Fruit fly (Drosophila melanogaster) whole organism, embryonic: ENCODE data around the gene dnc.

Experiments
- CG11093 ChIP-seq: fragments of 200-800 bp; sonication (Bioruptor generic); IDR thresholded peaks from 3 replicates; pipeline ENCODE4 v1.3.6; 2022; ENCODE audit warnings: missing biosample characterization, missing genetic modification characterization
- CG11695 ChIP-seq: fragments of 200-800 bp; sonication (Bioruptor generic); IDR thresholded peaks from 3 replicates; pipeline ENCODE4 v1.3.6; 2022; ENCODE audit warnings: missing biosample characterization, missing genetic modification characterization
- CG11696 ChIP-seq: fragments of 200-800 bp; sonication (Bioruptor generic); IDR thresholded peaks from 2 replicates; pipeline ENCODE4 v1.3.6; 2022; ENCODE audit warnings: missing biosample characterization, missing genetic modification characterization
- CG12219 ChIP-seq: fragments of 200-800 bp; sonication (Bioruptor generic); optimal IDR thresholded peaks from 3 replicates; lab custom pipeline; 2018; ENCODE audit warnings: missing biosample characterization, mild to moderate bottlenecking, missing genetic modification characterization
- CG12391 ChIP-seq: fragments of 200-800 bp; sonication (Bioruptor generic); optimal IDR thresholded peaks from 3 replicates; lab custom pipeline; 2018; ENCODE audit warnings: missing biosample characterization, mild to moderate bottlenecking, missing genetic modification characterization, moderate library complexity
- CG17612 ChIP-seq: fragments of 200-800 bp; sonication (Bioruptor generic); IDR thresholded peaks from 2 replicates; pipeline ENCODE4 v1.3.6; 2022; ENCODE audit warnings: missing biosample characterization, missing genetic modification characterization
- CG3065 ChIP-seq: fragments of 200-800 bp; sonication (Bioruptor generic); optimal IDR thresholded peaks from 2 replicates; lab custom pipeline; 2016; ENCODE audit warnings: missing biosample characterization, missing genetic modification characterization
- CG31388 ChIP-seq: fragments of 200-800 bp; sonication (Bioruptor generic); optimal IDR thresholded peaks from 2 replicates; lab custom pipeline; 2016; ENCODE audit warnings: missing biosample characterization, missing genetic modification characterization
- CG32772 ChIP-seq: fragments of 200-800 bp; sonication (Bioruptor generic); IDR thresholded peaks from 2 replicates; pipeline ENCODE4 v1.3.6; 2022; ENCODE audit warnings: missing biosample characterization, missing genetic modification characterization
- CG6813 ChIP-seq: fragments of 200-800 bp; sonication (Bioruptor generic); optimal IDR thresholded peaks from 2 replicates; lab custom pipeline; 2017; ENCODE audit warnings: missing biosample characterization, missing genetic modification characterization, mild to moderate bottlenecking, moderate library complexity, missing genetic modification reagents
- CG7271 ChIP-seq: fragments of 200-800 bp; sonication (Bioruptor generic); optimal IDR thresholded peaks from 2 replicates; lab custom pipeline; 2018; ENCODE audit warnings: missing biosample characterization, mild to moderate bottlenecking, missing genetic modification characterization, moderate library complexity
- CG8281 ChIP-seq: fragments of 200-800 bp; sonication (Bioruptor generic); optimal IDR thresholded peaks from 2 replicates; lab custom pipeline; 2018; ENCODE audit warnings: missing biosample characterization, mild to moderate bottlenecking, missing genetic modification characterization, moderate library complexity
- CG8290 ChIP-seq, 3 experiments: fragments of 200-800 bp; sonication (Bioruptor generic); optimal IDR thresholded peaks; 2 replicates each; lab custom pipeline; 2016 to 2019; ENCODE audit warnings: missing biosample characterization in 3 of 3, missing genetic modification characterization in 3 of 3, mild to moderate bottlenecking in 2 of 3, moderate library complexity in 1 of 3
- Dbx ChIP-seq: fragments of 200-800 bp; sonication (Bioruptor generic); IDR thresholded peaks from 3 replicates; pipeline ENCODE4 v1.3.6; 2022; ENCODE audit warnings: missing biosample characterization, missing genetic modification characterization
- Fer2 ChIP-seq: fragments of 200-800 bp; sonication (Bioruptor generic); optimal IDR thresholded peaks from 2 replicates; lab custom pipeline; 2018; ENCODE audit warnings: missing biosample characterization, mild to moderate bottlenecking, missing genetic modification characterization, moderate library complexity
- GATAe ChIP-seq: fragments of 200-800 bp; sonication (Bioruptor generic); conservative IDR thresholded peaks from 2 replicates; pipeline ENCODE4 v1.3.6; 2022; ENCODE audit warnings: missing biosample characterization, missing genetic modification characterization
- HLH3B ChIP-seq: fragments of 200-800 bp; sonication (Bioruptor generic); IDR thresholded peaks from 2 replicates; pipeline ENCODE4 v1.3.6; 2022; ENCODE audit warnings: missing biosample characterization, missing genetic modification characterization
- Hr3 ChIP-seq: fragments of 200-800 bp; sonication (Bioruptor generic); optimal IDR thresholded peaks from 3 replicates; lab custom pipeline; 2016; ENCODE audit warnings: missing biosample characterization, missing genetic modification characterization
- MTF-1 ChIP-seq: fragments of 200-800 bp; sonication (Bioruptor generic); optimal IDR thresholded peaks from 2 replicates; lab custom pipeline; 2018; ENCODE audit warnings: missing biosample characterization, mild to moderate bottlenecking, missing genetic modification characterization, borderline replicate concordance
- Meics ChIP-seq: fragments of 200-800 bp; sonication (Bioruptor generic); optimal IDR thresholded peaks from 2 replicates; lab custom pipeline; 2017; ENCODE audit warnings: missing biosample characterization, mild to moderate bottlenecking, missing genetic modification characterization
- Optix ChIP-seq: fragments of 200-800 bp; sonication (Bioruptor generic); IDR thresholded peaks from 3 replicates; pipeline ENCODE4 v1.3.6; 2022; ENCODE audit warnings: missing biosample characterization, missing genetic modification characterization
- Pdp1 ChIP-seq, 2 experiments: fragments of 200-800 bp; sonication (Bioruptor generic); optimal IDR thresholded peaks; 3 replicates each; lab custom pipeline; 2016; ENCODE audit warnings: missing biosample characterization in 2 of 2, missing genetic modification characterization in 2 of 2, mild to moderate bottlenecking in 1 of 2, moderate library complexity in 1 of 2
- Sox102F ChIP-seq: fragments of 200-800 bp; sonication (Bioruptor generic); optimal IDR thresholded peaks from 2 replicates; lab custom pipeline; 2018; ENCODE audit warnings: missing biosample characterization, mild to moderate bottlenecking, missing genetic modification characterization, moderate library complexity
- Sry-β ChIP-seq: fragments of 200-800 bp; sonication (Bioruptor generic); optimal IDR thresholded peaks from 2 replicates; lab custom pipeline; 2018; ENCODE audit warnings: missing biosample characterization, mild to moderate bottlenecking, missing genetic modification characterization, moderate library complexity
- Sry-δ ChIP-seq: fragments of 200-800 bp; sonication (Bioruptor generic); optimal IDR thresholded peaks from 2 replicates; lab custom pipeline; 2016; ENCODE audit warnings: missing biosample characterization, missing genetic modification characterization
- Usf ChIP-seq: fragments of 200-800 bp; sonication (Bioruptor generic); optimal IDR thresholded peaks from 2 replicates; lab custom pipeline; 2017; ENCODE audit warnings: missing genotype, missing biosample characterization, missing genetic modification characterization
- ac ChIP-seq: fragments of 200-800 bp; sonication (Bioruptor generic); optimal IDR thresholded peaks from 3 replicates; lab custom pipeline; 2017; ENCODE audit warnings: missing biosample characterization, mild to moderate bottlenecking, missing genetic modification characterization
- br ChIP-seq: fragments of >200 bp; optimal IDR thresholded peaks from 2 replicates; lab custom pipeline; 2017
- bsh ChIP-seq, 2 experiments: fragments of 200-800 bp; sonication (Bioruptor generic); optimal IDR thresholded peaks; 2 replicates each; lab custom pipeline; 2017 to 2018; ENCODE audit warnings: mild to moderate bottlenecking in 2 of 2, missing biosample characterization in 2 of 2, missing genetic modification characterization in 2 of 2, moderate library complexity in 1 of 2
- cad ChIP-seq: fragments of >200 bp; optimal IDR thresholded peaks from 2 replicates; lab custom pipeline; 2017; ENCODE audit warnings: missing biosample characterization, missing genetic modification characterization
- cg ChIP-seq: fragments of 200-800 bp; sonication (Bioruptor generic); optimal IDR thresholded peaks from 3 replicates; lab custom pipeline; 2019; ENCODE audit warnings: missing biosample characterization, mild to moderate bottlenecking, missing genetic modification characterization, moderate library complexity
- dysf ChIP-seq: fragments of 200-800 bp; sonication (Bioruptor generic); IDR thresholded peaks from 3 replicates; pipeline ENCODE4 v1.3.6; 2022; ENCODE audit warnings: missing biosample characterization, missing genetic modification characterization
- emc ChIP-seq: fragments of 200-800 bp; sonication (Bioruptor generic); optimal IDR thresholded peaks from 2 replicates; lab custom pipeline; 2016; ENCODE audit warnings: missing biosample characterization, missing genetic modification characterization
- ems ChIP-seq: fragments of 200-800 bp; sonication (Bioruptor generic); optimal IDR thresholded peaks from 3 replicates; lab custom pipeline; 2016; ENCODE audit warnings: missing biosample characterization, missing genetic modification characterization
- gro ChIP-seq: fragments of 200-800 bp; sonication (Bioruptor generic); optimal IDR thresholded peaks from 2 replicates; lab custom pipeline; 2016; ENCODE audit warnings: missing biosample characterization, missing genetic modification characterization
- jing ChIP-seq: fragments of 200-800 bp; sonication (Bioruptor generic); optimal IDR thresholded peaks from 2 replicates; lab custom pipeline; 2018; ENCODE audit warnings: missing biosample characterization, mild to moderate bottlenecking, missing genetic modification characterization
- lov ChIP-seq, 2 experiments: fragments of 200-800 bp in 1 of 2; fragments of >200 bp in 1 of 2; sonication (Bioruptor generic) in 1 of 2; IDR thresholded peaks in 1 of 2; optimal IDR thresholded peaks in 1 of 2; 2 replicates in 1 of 2; 3 replicates in 1 of 2; pipeline versions ENCODE4 v1.3.6 to Lab custom; 2017 to 2022; ENCODE audit warnings: missing biosample characterization in 1 of 2, missing genetic modification characterization in 1 of 2
- pfk ChIP-seq: fragments of 200-800 bp; sonication (Bioruptor generic); optimal IDR thresholded peaks from 2 replicates; lab custom pipeline; 2018; ENCODE audit warnings: missing biosample characterization, mild to moderate bottlenecking, missing genetic modification characterization, moderate library complexity
- prd ChIP-seq, 3 experiments: fragments of >200 bp in 2 of 3; fragments of 200-800 bp in 1 of 3; sonication (Bioruptor generic) in 1 of 3; optimal IDR thresholded peaks in 2 of 3; IDR thresholded peaks in 1 of 3; 2 replicates in 2 of 3; 3 replicates in 1 of 3; pipeline versions ENCODE4 v1.3.6 to Lab custom; 2017 to 2022; ENCODE audit warnings: missing biosample characterization in 1 of 3, missing genetic modification characterization in 1 of 3
- pum ChIP-seq: fragments of 200-800 bp; sonication (Bioruptor generic); optimal IDR thresholded peaks from 2 replicates; lab custom pipeline; 2016; ENCODE audit warnings: missing biosample characterization, missing genetic modification characterization
- sc ChIP-seq, 3 experiments: fragments of >200 bp in 2 of 3; fragments of 200-800 bp in 1 of 3; sonication (Bioruptor generic) in 1 of 3; optimal IDR thresholded peaks; 2 replicates in 2 of 3; 3 replicates in 1 of 3; lab custom pipeline; 2017; ENCODE audit warnings: mild to moderate bottlenecking in 1 of 3, missing biosample characterization in 1 of 3, missing genetic modification characterization in 1 of 3, missing genetic modification reagents in 1 of 3
- scrt ChIP-seq: fragments of 200-800 bp; sonication (Bioruptor generic); optimal IDR thresholded peaks from 2 replicates; lab custom pipeline; 2018; ENCODE audit warnings: missing biosample characterization, mild to moderate bottlenecking, missing genetic modification characterization, moderate library complexity
- slbo ChIP-seq: fragments of 200-800 bp; sonication (Bioruptor generic); IDR thresholded peaks from 2 replicates; pipeline ENCODE4 v1.3.6; 2022; ENCODE audit warnings: missing biosample characterization, missing genetic modification characterization
- slou ChIP-seq: fragments of 200-800 bp; sonication (Bioruptor generic); optimal IDR thresholded peaks from 3 replicates; lab custom pipeline; 2016; ENCODE audit warnings: missing biosample characterization, missing genetic modification characterization
- sob ChIP-seq: fragments of 200-800 bp; sonication (Bioruptor generic); IDR thresholded peaks from 2 replicates; pipeline ENCODE4 v1.3.6; 2022; ENCODE audit warnings: missing biosample characterization, missing genetic modification characterization
- stc ChIP-seq: fragments of 200-800 bp; sonication (Bioruptor generic); IDR thresholded peaks from 2 replicates; pipeline ENCODE4 v1.3.6; 2022; ENCODE audit warnings: missing biosample characterization, missing genetic modification characterization
- tap ChIP-seq: fragments of 200-800 bp; optimal IDR thresholded peaks from 3 replicates; lab custom pipeline; 2019; ENCODE audit warnings: missing biosample characterization, mild to moderate bottlenecking, missing genetic modification characterization, moderate library complexity
- ttk ChIP-seq: fragments of 200-800 bp; sonication (Bioruptor generic); IDR thresholded peaks from 2 replicates; pipeline ENCODE4 v2.1.2; 2022; ENCODE audit warnings: missing biosample characterization, missing genetic modification characterization
- wdn ChIP-seq: fragments of 200-800 bp; sonication (Bioruptor generic); IDR thresholded peaks from 2 replicates; pipeline ENCODE4 v1.3.6; 2022; ENCODE audit warnings: missing biosample characterization, missing genetic modification characterization

dnc gene

dm6 chrX:3310827-3311226 lies 134.6 kb downstream of the dnc start (continued):
- TF ChIP-seq Sry-δ (GFP tag; lab: Kevin White, UChicago) (peak; percentile 31), emc (peak; percentile 40), CG8281 (tag; lab: Kevin White, UChicago) (peak; percentile 55), CG31388 (GFP tag; lab: Kevin White, UChicago) (peak; percentile 9), pfk (GFP tag; lab: Kevin White, UChicago) (no peak), GATAe (GFP tag; lab: Robert Waterston, UW) (no peak), sob (GFP tag; lab: Robert Waterston, UW) (peak; percentile 76), lov (optimal IDR thresholded peaks at IDR 0.05; lab: Kevin White, UChicago) (no peak), lov (GFP tag; IDR thresholded peaks at IDR 0.05; lab: Robert Waterston, UW) (peak; percentile 90), CG12391 (peak; percentile 88), CG11093 (GFP tag; lab: Robert Waterston, UW) (peak; percentile 80), Fer2 (tag; lab: Kevin White, UChicago) (peak; percentile 64), gro (peak; percentile 87), Meics (GFP tag; lab: Kevin White, UChicago) (peak; percentile 84), tap (tag; lab: Kevin White, UChicago) (peak; percentile 83), ac (no peak), Dbx (GFP tag; lab: Robert Waterston, UW) (peak; percentile 72; the same call in 2 of the 3 replicates), stc (GFP tag; lab: Robert Waterston, UW) (peak; percentile 87), Sry-β (GFP tag; lab: Kevin White, UChicago) (no peak), pum (GFP tag; lab: Kevin White, UChicago) (peak; percentile 79), CG32772 (peak; percentile 74), ems (GFP tag; lab: Kevin White, UChicago) (peak; percentile 83), CG7271 (tag; lab: Kevin White, UChicago) (no peak), jing (peak; percentile 63), CG3065 (GFP tag; lab: Kevin White, UChicago) (peak; percentile 26), HLH3B (GFP tag; lab: Robert Waterston, UW) (peak; percentile 72), CG8290 (GFP tag; optimal IDR thresholded peaks at IDR 0.05; lab: Kevin White, UChicago) (peak; percentile 6), CG8290 (tag; optimal IDR thresholded peaks at IDR 0.05; lab: Kevin White, UChicago) (peak in 1 of 2 experiments; percentile 83), cg (GFP tag; lab: Kevin White, UChicago) (peak; percentile 58), MTF-1 (peak; percentile 51), cad (GFP tag; lab: Kevin White, UChicago) (no peak), scrt (GFP tag; lab: Kevin White, UChicago) (peak; percentile 89), br (lab: Kevin White, UChicago) (no peak), prd (optimal IDR thresholded peaks at IDR 0.05; lab: Kevin White, UChicago) (no peak), prd (GFP tag; IDR thresholded peaks at IDR 0.05; lab: Robert Waterston, UW) (peak; percentile 91), Hr3 (GFP tag; lab: Kevin White, UChicago) (peak; percentile 75), CG12219 (GFP tag; lab: Kevin White, UChicago) (peak; percentile 72), wdn (GFP tag; lab: Robert Waterston, UW) (0 out of 2 replicates have a peak, but pooled peaks have one; percentile 34), slou (GFP tag; lab: Kevin White, UChicago) (peak; percentile 15), bsh (GFP tag; optimal IDR thresholded peaks at IDR 0.05; lab: Kevin White, UChicago) (peak; percentile 17 to 86), Optix (GFP tag; lab: Robert Waterston, UW) (peak; percentile 75; the same call in 2 of the 3 replicates), ttk (GFP tag; lab: Robert Waterston, UW) (peak; percentile 89), CG17612 (GFP tag; lab: Robert Waterston, UW) (peak; percentile 61; the same call in 1 of the 2 replicates), CG6813 (GFP tag; lab: Kevin White, UChicago) (peak; percentile 72), Usf (GFP tag; lab: Kevin White, UChicago) (peak; percentile 7), dysf (GFP tag; lab: Robert Waterston, UW) (peak; percentile 87), sc (optimal IDR thresholded peaks at IDR 0.05; lab: Kevin White, UChicago) (no peak), sc (GFP tag; optimal IDR thresholded peaks at IDR 0.05; lab: Kevin White, UChicago) (peak; percentile 23), Pdp1 (GFP tag; optimal IDR thresholded peaks at IDR 0.05; lab: Kevin White, UChicago) (peak in 1 of 2 experiments; percentile 71), CG11695 (GFP tag; lab: Robert Waterston, UW) (peak; percentile 88), slbo (peak; percentile 86), CG11696 (GFP tag; lab: Robert Waterston, UW) (peak; percentile 97), Sox102F (GFP tag; lab: Kevin White, UChicago) (peak; percentile 89)
